Fruit fly (Drosophila melanogaster) whole organism, embryonic: ENCODE measurements around the gene CG8420.

Source experiments
- ATbp ChIP-seq: fragments of 200-800 bp; sonication (Bioruptor generic); optimal IDR thresholded peaks from 2 replicates; lab custom pipeline; 2017; ENCODE audit warnings: missing biosample characterization, mild to moderate bottlenecking, missing genetic modification characterization, missing genetic modification reagents
- Adf1 ChIP-seq: fragments of 200-800 bp; sonication (Bioruptor generic); IDR thresholded peaks from 2 replicates; pipeline ENCODE4 v1.3.6; 2022; ENCODE audit warnings: missing biosample characterization, missing genetic modification characterization
- Antp ChIP-seq: fragments of 200-800 bp; sonication (Bioruptor generic); optimal IDR thresholded peaks from 3 replicates; lab custom pipeline; 2016; ENCODE audit warnings: missing biosample characterization, missing genetic modification characterization
- B-H1 ChIP-seq: fragments of 200-800 bp; sonication (Bioruptor generic); IDR thresholded peaks from 3 replicates; pipeline ENCODE4 v1.3.6; 2022; ENCODE audit warnings: missing biosample characterization, missing genetic modification characterization
- BtbVII ChIP-seq: fragments of 200-800 bp; sonication (Bioruptor generic); optimal IDR thresholded peaks from 3 replicates; lab custom pipeline; 2017; ENCODE audit warnings: missing biosample characterization, mild to moderate bottlenecking, missing genetic modification characterization
- CG10543 ChIP-seq: fragments of 200-800 bp; sonication (Bioruptor generic); optimal IDR thresholded peaks from 3 replicates; lab custom pipeline; 2017; ENCODE audit warnings: missing biosample characterization, mild to moderate bottlenecking, missing genetic modification characterization, moderate library complexity
- CG11093 ChIP-seq: fragments of 200-800 bp; sonication (Bioruptor generic); IDR thresholded peaks from 3 replicates; pipeline ENCODE4 v1.3.6; 2022; ENCODE audit warnings: missing biosample characterization, missing genetic modification characterization
- CG12391 ChIP-seq: fragments of 200-800 bp; sonication (Bioruptor generic); optimal IDR thresholded peaks from 3 replicates; lab custom pipeline; 2018; ENCODE audit warnings: missing biosample characterization, mild to moderate bottlenecking, missing genetic modification characterization, moderate library complexity
- CG12659 ChIP-seq: fragments of 200-800 bp; sonication (Bioruptor generic); optimal IDR thresholded peaks from 3 replicates; lab custom pipeline; 2017; ENCODE audit warnings: mild to moderate bottlenecking, missing biosample characterization, missing genetic modification reagents, missing genetic modification characterization
- CG13287 ChIP-seq: fragments of 200-800 bp; sonication (Bioruptor generic); IDR thresholded peaks from 2 replicates; pipeline ENCODE4 v1.3.6; 2022; ENCODE audit warnings: missing biosample characterization, missing genetic modification characterization; ENCODE audit not compliant: partially characterized antibody
- CG14860 ChIP-seq: fragments of 200-800 bp; sonication (Bioruptor generic); IDR thresholded peaks from 3 replicates; pipeline ENCODE4 v1.3.6; 2022; ENCODE audit warnings: missing biosample characterization, missing genetic modification characterization; ENCODE audit not compliant: partially characterized antibody
- CG1647 ChIP-seq: fragments of 200-800 bp; sonication (Bioruptor generic); optimal IDR thresholded peaks from 3 replicates; lab custom pipeline; 2016; ENCODE audit warnings: missing biosample characterization, missing genetic modification characterization
- CG16779 ChIP-seq: fragments of 200-800 bp; sonication (Bioruptor generic); IDR thresholded peaks from 2 replicates; pipeline ENCODE4 v1.3.6; 2022; ENCODE audit warnings: missing biosample characterization, missing genetic modification characterization
- CG16863 ChIP-seq: fragments of 200-800 bp; sonication (Bioruptor generic); optimal IDR thresholded peaks from 3 replicates; lab custom pipeline; 2016; ENCODE audit warnings: missing biosample characterization, missing genetic modification characterization
- CG17361 ChIP-seq: fragments of 200-800 bp; sonication (Bioruptor generic); IDR thresholded peaks from 3 replicates; pipeline ENCODE4 v1.3.6; 2022; ENCODE audit warnings: missing biosample characterization, missing genetic modification characterization
- CG17612 ChIP-seq: fragments of 200-800 bp; sonication (Bioruptor generic); IDR thresholded peaks from 2 replicates; pipeline ENCODE4 v1.3.6; 2022; ENCODE audit warnings: missing biosample characterization, missing genetic modification characterization
- CG2116 ChIP-seq: fragments of 200-800 bp; sonication (Bioruptor generic); optimal IDR thresholded peaks from 3 replicates; lab custom pipeline; 2018; ENCODE audit warnings: missing biosample characterization, mild to moderate bottlenecking, missing genetic modification characterization
- CG2120 ChIP-seq: fragments of 200-800 bp; sonication (Bioruptor generic); optimal IDR thresholded peaks from 3 replicates; lab custom pipeline; 2016; ENCODE audit warnings: missing biosample characterization, missing genetic modification characterization
- CG32767 ChIP-seq: fragments of 200-800 bp; sonication (Bioruptor generic); IDR thresholded peaks from 2 replicates; pipeline ENCODE4 v1.3.6; 2022; ENCODE audit warnings: missing biosample characterization, missing genetic modification characterization
- CG33557 ChIP-seq: fragments of 200-800 bp; sonication (Bioruptor generic); optimal IDR thresholded peaks from 2 replicates; lab custom pipeline; 2019; ENCODE audit warnings: missing biosample characterization, mild to moderate bottlenecking, missing genetic modification characterization, moderate library complexity
- CG34224 ChIP-seq: fragments of 200-800 bp; sonication (Bioruptor generic); IDR thresholded peaks from 3 replicates; pipeline ENCODE4 v1.3.6; 2022; ENCODE audit warnings: missing biosample characterization, missing genetic modification characterization; ENCODE audit not compliant: partially characterized antibody
- CG42726 ChIP-seq: fragments of 200-800 bp; sonication (Bioruptor generic); IDR thresholded peaks from 2 replicates; pipeline ENCODE4 v1.3.6; 2022; ENCODE audit warnings: missing biosample characterization, missing genetic modification characterization; ENCODE audit not compliant: partially characterized antibody
- CG4360 ChIP-seq: fragments of 200-800 bp; sonication (Bioruptor generic); IDR thresholded peaks from 2 replicates; pipeline ENCODE4 v1.3.6; 2022; ENCODE audit warnings: missing biosample characterization, missing genetic modification characterization
- CG43689 ChIP-seq: fragments of 200-800 bp; sonication (Bioruptor generic); IDR thresholded peaks from 2 replicates; pipeline ENCODE4 v1.3.6; 2022; ENCODE audit warnings: missing biosample characterization, missing genetic modification characterization
- CG5953 ChIP-seq: fragments of 200-800 bp; sonication (Bioruptor generic); IDR thresholded peaks from 2 replicates; pipeline ENCODE4 v1.3.6; 2022; ENCODE audit warnings: missing biosample characterization, missing genetic modification characterization
- CG6683 ChIP-seq: fragments of 200-800 bp; sonication (Bioruptor generic); optimal IDR thresholded peaks from 2 replicates; lab custom pipeline; 2017; ENCODE audit warnings: missing biosample characterization, mild to moderate bottlenecking, missing genetic modification characterization, missing genetic modification reagents
- CG7928 ChIP-seq: fragments of 200-800 bp; sonication (Bioruptor generic); optimal IDR thresholded peaks from 2 replicates; lab custom pipeline; 2017; ENCODE audit warnings: missing biosample characterization, mild to moderate bottlenecking, missing genetic modification characterization
- CG9437 ChIP-seq: fragments of 200-800 bp; sonication (Bioruptor generic); optimal IDR thresholded peaks from 2 replicates; lab custom pipeline; 2018; ENCODE audit warnings: missing biosample characterization, mild to moderate bottlenecking, missing genetic modification characterization
- Chrac-16 ChIP-seq: fragments of 200-800 bp; sonication (Bioruptor generic); optimal IDR thresholded peaks from 3 replicates; lab custom pipeline; 2016; ENCODE audit warnings: missing biosample characterization, missing genetic modification characterization
- Dad ChIP-seq: fragments of 200-800 bp; sonication (Bioruptor generic); optimal IDR thresholded peaks from 3 replicates; lab custom pipeline; 2016; ENCODE audit warnings: missing biosample characterization, missing genetic modification characterization
- Drgx ChIP-seq: fragments of 200-800 bp; sonication (Bioruptor generic); IDR thresholded peaks from 2 replicates; pipeline ENCODE4 v1.3.6; 2022; ENCODE audit warnings: missing biosample characterization, missing genetic modification characterization
- Hr78 ChIP-seq, 2 experiments: fragments of 200-800 bp in 1 of 2; fragments of >200 bp in 1 of 2; sonication (Bioruptor generic) in 1 of 2; optimal IDR thresholded peaks; 2 replicates each; lab custom pipeline; 2017 to 2019; ENCODE audit warnings: missing biosample characterization in 2 of 2, missing genetic modification characterization in 2 of 2, mild to moderate bottlenecking in 1 of 2, moderate library complexity in 1 of 2
- MTF-1 ChIP-seq: fragments of 200-800 bp; sonication (Bioruptor generic); optimal IDR thresholded peaks from 2 replicates; lab custom pipeline; 2018; ENCODE audit warnings: missing biosample characterization, mild to moderate bottlenecking, missing genetic modification characterization, borderline replicate concordance
- Oli ChIP-seq: fragments of 200-800 bp; sonication (Bioruptor generic); optimal IDR thresholded peaks from 2 replicates; lab custom pipeline; 2018; ENCODE audit warnings: missing biosample characterization, mild to moderate bottlenecking, missing genetic modification characterization, moderate library complexity
- aop ChIP-seq: fragments of 200-800 bp; sonication (Bioruptor generic); IDR thresholded peaks from 2 replicates; pipeline ENCODE4 v1.3.6; 2022; ENCODE audit warnings: missing biosample characterization, missing genetic modification characterization
- bbx ChIP-seq: fragments of 200-800 bp; sonication (Bioruptor generic); IDR thresholded peaks from 2 replicates; pipeline ENCODE4 v1.3.6; 2022; ENCODE audit warnings: missing biosample characterization, missing genetic modification characterization; ENCODE audit not compliant: partially characterized antibody
- chinmo ChIP-seq: fragments of 200-800 bp; sonication (Bioruptor generic); IDR thresholded peaks from 4 replicates; pipeline ENCODE4 v1.3.6; 2022; ENCODE audit warnings: missing biosample characterization, missing genetic modification characterization; ENCODE audit not compliant: partially characterized antibody
- chn ChIP-seq: fragments of 200-800 bp; sonication (Bioruptor generic); optimal IDR thresholded peaks from 2 replicates; lab custom pipeline; 2016; ENCODE audit warnings: missing biosample characterization, missing genetic modification characterization
- dati ChIP-seq: fragments of 200-800 bp; sonication (Bioruptor generic); IDR thresholded peaks from 2 replicates; pipeline ENCODE4 v1.3.6; 2022; ENCODE audit warnings: missing biosample characterization, missing genetic modification characterization
- en ChIP-seq: fragments of 200-800 bp; sonication (Bioruptor generic); optimal IDR thresholded peaks from 2 replicates; lab custom pipeline; 2016; ENCODE audit warnings: missing biosample characterization, missing genetic modification characterization
- exex ChIP-seq: fragments of 200-800 bp; sonication (Bioruptor generic); optimal IDR thresholded peaks from 4 replicates; lab custom pipeline; 2018; ENCODE audit warnings: missing biosample characterization, mild to moderate bottlenecking, missing genetic modification characterization, moderate library complexity
- grau ChIP-seq: fragments of 200-800 bp; optimal IDR thresholded peaks from 3 replicates; lab custom pipeline; 2019; ENCODE audit warnings: missing biosample characterization, mild to moderate bottlenecking, missing genetic modification characterization, moderate library complexity
- rib ChIP-seq: fragments of 200-800 bp; sonication (Bioruptor generic); IDR thresholded peaks from 2 replicates; pipeline ENCODE4 v1.3.6; 2022; ENCODE audit warnings: missing biosample characterization, missing genetic modification characterization
- salm ChIP-seq: fragments of 200-800 bp; sonication (Bioruptor generic); optimal IDR thresholded peaks from 2 replicates; lab custom pipeline; 2018; ENCODE audit warnings: missing biosample characterization, mild to moderate bottlenecking, missing genetic modification characterization
- scrt ChIP-seq: fragments of 200-800 bp; sonication (Bioruptor generic); optimal IDR thresholded peaks from 2 replicates; lab custom pipeline; 2018; ENCODE audit warnings: missing biosample characterization, mild to moderate bottlenecking, missing genetic modification characterization, moderate library complexity
- sob ChIP-seq: fragments of 200-800 bp; sonication (Bioruptor generic); IDR thresholded peaks from 2 replicates; pipeline ENCODE4 v1.3.6; 2022; ENCODE audit warnings: missing biosample characterization, missing genetic modification characterization
- tna ChIP-seq: fragments of 200-800 bp; sonication (Bioruptor generic); IDR thresholded peaks from 2 replicates; pipeline ENCODE4 v1.3.6; 2022; ENCODE audit warnings: missing biosample characterization, missing genetic modification characterization; ENCODE audit not compliant: partially characterized antibody
- wdn ChIP-seq: fragments of 200-800 bp; sonication (Bioruptor generic); IDR thresholded peaks from 2 replicates; pipeline ENCODE4 v1.3.6; 2022; ENCODE audit warnings: missing biosample characterization, missing genetic modification characterization

CG8420 gene

DNA sequence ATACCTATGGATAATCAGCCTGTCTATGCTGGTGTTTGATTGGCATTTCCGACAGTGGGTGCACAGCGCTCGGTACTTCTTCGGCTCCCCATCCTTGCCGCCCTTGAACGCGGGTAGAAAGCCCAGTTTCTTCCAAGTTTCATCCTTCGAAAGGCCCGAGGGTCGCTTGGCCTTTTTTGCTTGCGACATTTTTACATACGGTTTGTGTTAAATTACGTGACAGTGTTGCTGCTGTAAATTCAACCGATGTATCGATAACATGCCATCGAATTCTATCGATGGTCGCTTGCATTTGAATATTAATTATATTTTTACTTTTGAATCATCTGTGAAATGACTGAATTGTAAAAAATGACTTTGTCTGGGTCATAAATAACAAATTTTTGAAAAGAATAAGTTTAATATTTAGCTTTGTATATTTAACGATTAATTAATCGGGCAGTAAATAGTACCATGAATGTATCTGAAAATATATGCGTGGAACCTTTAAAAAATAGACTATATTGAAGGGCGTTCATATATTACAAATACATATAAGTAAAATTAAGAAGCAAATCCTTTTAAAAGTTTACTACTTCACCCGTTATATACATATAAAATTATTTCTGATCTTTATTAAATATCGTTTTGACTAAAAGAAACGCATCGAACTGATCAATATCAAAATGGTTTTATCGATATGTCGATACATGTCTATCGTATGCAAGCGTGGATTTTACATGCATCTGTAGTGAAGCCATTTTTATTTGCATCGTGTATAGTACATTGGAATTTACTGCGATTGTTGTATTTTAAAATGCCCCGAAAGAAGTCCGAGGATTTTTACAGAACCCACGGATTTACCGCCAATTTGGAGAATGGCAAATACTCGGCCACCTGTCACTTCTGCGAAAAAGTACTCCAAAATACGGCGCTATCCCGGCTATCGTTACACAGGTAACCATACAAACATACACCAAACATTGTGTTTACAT, 12.1 kb downstream of the CG8420 start, which contains the start of the genes Ibf2 and Ibf1 (continued):
- no peak for TF ChIP-seq CG17612 (GFP tag; lab: Robert Waterston, UW)
- TF ChIP-seq CG2116 (GFP tag; lab: Kevin White, UChicago), result peak; percentile 97
- TF ChIP-seq Antp, result no peak
- TF ChIP-seq wdn (GFP tag; lab: Robert Waterston, UW), result no peak
- no peak for TF ChIP-seq CG6683 (GFP tag; lab: Kevin White, UChicago)
- TF ChIP-seq CG16863, result no peak
- TF ChIP-seq CG4360 (GFP tag; lab: Robert Waterston, UW), result no peak
- no peak for TF ChIP-seq sob (GFP tag; lab: Robert Waterston, UW)
- no peak for TF ChIP-seq CG43689 (GFP tag; lab: Robert Waterston, UW)
- no peak for TF ChIP-seq aop (GFP tag; lab: Robert Waterston, UW)
- no peak for TF ChIP-seq CG2120
- TF ChIP-seq CG34224, result peak; percentile 82
- TF ChIP-seq Oli, result no peak
- no peak for TF ChIP-seq BtbVII (GFP tag; lab: Kevin White, UChicago)
- TF ChIP-seq ATbp (GFP tag; lab: Kevin White, UChicago), result no peak
- TF ChIP-seq CG1647, result no peak
- no peak for TF ChIP-seq exex
- TF ChIP-seq CG13287 (GFP tag; lab: Robert Waterston, UW), result peak; percentile 77
- TF ChIP-seq CG10543, result no peak
- peak; percentile 75 for TF ChIP-seq CG14860 (GFP tag; lab: Robert Waterston, UW)
- TF ChIP-seq chn, result no peak
- peak; percentile 70 for TF ChIP-seq CG9437 (GFP tag; lab: Kevin White, UChicago)
- TF ChIP-seq rib (GFP tag; lab: Robert Waterston, UW), result no peak
- TF ChIP-seq Hr78 (GFP tag; optimal IDR thresholded peaks at IDR 0.05; lab: Kevin White, UChicago), result no peak
- TF ChIP-seq MTF-1 (GFP tag; lab: Kevin White, UChicago), result no peak
- peak; percentile 69 for TF ChIP-seq tna (GFP tag; lab: Robert Waterston, UW)
- TF ChIP-seq CG11093 (GFP tag; lab: Robert Waterston, UW), result no peak
- TF ChIP-seq B-H1 (GFP tag; lab: Robert Waterston, UW), result no peak
- no peak for TF ChIP-seq en (GFP tag; lab: Kevin White, UChicago)
- no peak for TF ChIP-seq Chrac-16 (GFP tag; lab: Kevin White, UChicago)
- TF ChIP-seq salm (tag; lab: Kevin White, UChicago), result no peak
- TF ChIP-seq CG7928 (GFP tag; lab: Kevin White, UChicago), result no peak
- no peak for TF ChIP-seq CG32767 (GFP tag; lab: Robert Waterston, UW)
- TF ChIP-seq dati, result no peak
- no peak for TF ChIP-seq scrt (GFP tag; lab: Kevin White, UChicago)
- peak; percentile 61; the same call in 2 of the 4 replicates for TF ChIP-seq chinmo (GFP tag; lab: Robert Waterston, UW)
- 0 out of 3 replicates have a peak, but pooled peaks have one; percentile 28 for TF ChIP-seq CG17361
- TF ChIP-seq Dad, result no peak
- TF ChIP-seq CG12391 (tag; lab: Kevin White, UChicago), result no peak
- no peak for TF ChIP-seq CG5953 (GFP tag; lab: Robert Waterston, UW)
- TF ChIP-seq CG12659 (GFP tag; lab: Kevin White, UChicago), result peak; percentile 33
- TF ChIP-seq grau (tag; lab: Kevin White, UChicago), result no peak
- no peak for TF ChIP-seq CG16779 (GFP tag; lab: Robert Waterston, UW)
- no peak for TF ChIP-seq Adf1
- no peak for TF ChIP-seq Drgx (GFP tag; lab: Robert Waterston, UW)
- no peak for TF ChIP-seq CG33557
- peak; percentile 89 for TF ChIP-seq CG42726 (GFP tag; lab: Robert Waterston, UW)
- TF ChIP-seq bbx (GFP tag; lab: Robert Waterston, UW), result peak; percentile 87
